Worm (Caenorhabditis elegans): Measurements from ENCODE around the gene F20G2.3.
A peak's percentile ranks its signal among the peaks of the same experiment; 100 is the strongest.

The F20G2.3 gene

DNA sequence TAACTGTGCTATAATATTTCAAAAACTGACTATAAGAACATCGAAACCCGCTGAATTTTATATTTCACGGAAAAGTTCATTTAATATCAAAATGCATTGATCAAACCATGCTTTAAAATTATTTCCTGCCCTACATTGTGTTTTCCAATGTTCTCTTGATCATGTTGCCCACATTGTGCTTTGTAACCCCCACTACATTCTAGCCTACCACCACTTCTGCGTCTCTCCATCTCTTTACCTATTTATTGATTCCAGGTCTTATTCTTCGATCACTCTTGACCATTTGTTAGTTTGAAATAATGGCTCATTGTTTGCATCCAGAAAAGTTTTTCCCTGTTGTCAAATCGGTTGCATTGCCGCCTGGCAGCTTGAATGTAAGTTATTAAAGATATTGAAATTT is 13.9 kb upstream of the F20G2.3 start, which contains the start of gene decr-1.1:
Gene decr-1.1 (plus strand): TSS at position 210 of the 400 bp plus-strand sequence.
- TF ChIP-seq pha-4 (tag; optimal IDR thresholded peaks at IDR 0.05) (peak; percentile 37), ceh-28 (tag; optimal IDR thresholded peaks at IDR 0.05) (peak; percentile 28), elt-2 (tag; optimal IDR thresholded peaks at IDR 0.05) (peak; percentile 49), nhr-12 (tag; optimal IDR thresholded peaks at IDR 0.05) (no peak), nfya-1 (tag; optimal IDR thresholded peaks at IDR 0.05; ENCODE audit: insufficient read depth) (peak; percentile 7), eor-1 (tag; optimal IDR thresholded peaks at IDR 0.05) (no peak), pqm-1 (tag; optimal IDR thresholded peaks at IDR 0.05) (peak; percentile 64), egl-27 (tag; optimal IDR thresholded peaks at IDR 0.05) (no peak)

DNA sequence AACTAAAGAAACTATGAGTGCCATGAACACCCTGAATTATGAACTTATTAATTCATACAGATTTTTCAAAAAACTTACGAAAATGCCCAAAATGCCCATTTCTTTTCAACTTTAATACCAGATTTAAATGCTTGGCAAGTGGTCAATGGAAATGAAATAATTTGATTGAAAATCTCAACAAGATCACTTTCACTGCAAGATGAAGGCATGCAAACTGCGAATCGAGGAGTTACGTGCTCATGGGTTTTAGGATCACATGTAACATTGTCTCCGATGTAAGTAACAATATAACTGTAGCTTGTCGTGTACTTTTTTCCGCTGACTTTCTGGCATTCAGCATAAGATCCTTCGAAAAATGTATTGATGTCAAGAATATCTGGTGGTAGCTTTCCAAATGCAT is 12.6 kb upstream of the F20G2.3 start:
- TF ChIP-seq tbx-2 (tag; optimal IDR thresholded peaks at IDR 0.05) (no peak), R02D3.7 (tag; optimal IDR thresholded peaks at IDR 0.05) (no peak), nfya-1 (tag; optimal IDR thresholded peaks at IDR 0.05; ENCODE audit: insufficient read depth) (no peak), aly-2 (tag; optimal IDR thresholded peaks at IDR 0.05) (no peak), daf-12 (tag; optimal IDR thresholded peaks at IDR 0.05) (no peak), ceh-9 (tag; optimal IDR thresholded peaks at IDR 0.05) (no peak), nhr-25 (tag; optimal IDR thresholded peaks at IDR 0.05) (no peak), ZK546.5 (tag; optimal IDR thresholded peaks at IDR 0.05) (no peak), nhr-237 (tag; optimal IDR thresholded peaks at IDR 0.05) (no peak), nhr-23 (tag; optimal IDR thresholded peaks at IDR 0.05) (no peak), snpc-4 (tag; optimal IDR thresholded peaks at IDR 0.05) (no peak), unc-62 (GFP tag; optimal IDR thresholded peaks at IDR 0.05) (no peak), mml-1 (tag; optimal IDR thresholded peaks at IDR 0.05) (no peak), hmg-11 (tag; optimal IDR thresholded peaks at IDR 0.05) (no peak), elt-1 (tag; optimal IDR thresholded peaks at IDR 0.05) (no peak), ceh-16 (tag; optimal IDR thresholded peaks at IDR 0.05) (no peak), sea-2 (GFP tag; optimal IDR thresholded peaks at IDR 0.05) (no peak)

DNA sequence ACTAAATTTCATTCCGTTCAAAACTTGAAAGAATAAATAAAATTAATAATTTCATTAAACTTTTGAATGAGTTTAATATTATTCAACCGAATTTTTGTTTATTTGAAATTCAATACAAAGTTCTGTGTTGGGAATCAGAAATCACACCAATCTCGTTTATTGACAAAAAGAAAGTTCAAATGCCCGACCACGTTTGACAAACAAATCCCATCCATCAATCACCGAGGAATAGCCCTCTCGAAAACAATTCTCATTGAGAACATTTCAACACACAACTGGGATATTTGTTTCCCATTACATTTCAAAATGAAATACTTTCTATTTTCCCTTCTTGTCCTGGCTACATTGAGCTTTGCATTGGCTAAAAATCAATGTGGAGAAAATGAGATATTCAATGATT is 9.6 kb upstream of the F20G2.3 start, which contains the start of gene F53C11.9:
Gene F53C11.9 (plus strand): TSS at position 159 of the 400 bp plus-strand sequence.
- TF ChIP-seq tbx-2 (tag; optimal IDR thresholded peaks at IDR 0.05), result no peak
- TF ChIP-seq nfya-1 (tag; optimal IDR thresholded peaks at IDR 0.05; ENCODE audit: insufficient read depth), result peak; percentile 10
- TF ChIP-seq unc-39 (tag; optimal IDR thresholded peaks at IDR 0.05), result no peak
- TF ChIP-seq lin-39 (tag; optimal IDR thresholded peaks at IDR 0.05), result peak; percentile 72
- no peak for TF ChIP-seq ZK546.5 (tag; optimal IDR thresholded peaks at IDR 0.05)
- TF ChIP-seq fkh-2 (tag; optimal IDR thresholded peaks at IDR 0.05), result no peak
- no peak for TF ChIP-seq elt-2 (tag; optimal IDR thresholded peaks at IDR 0.05)
- TF ChIP-seq pha-4 (tag; optimal IDR thresholded peaks at IDR 0.05), result peak; percentile 52
- no peak for TF ChIP-seq jun-1 (tag; optimal IDR thresholded peaks at IDR 0.05)
- peak; percentile 32 for TF ChIP-seq unc-62 (GFP tag; optimal IDR thresholded peaks at IDR 0.05)
- peak; percentile 96 for TF ChIP-seq egl-5 (tag; optimal IDR thresholded peaks at IDR 0.05)

DNA sequence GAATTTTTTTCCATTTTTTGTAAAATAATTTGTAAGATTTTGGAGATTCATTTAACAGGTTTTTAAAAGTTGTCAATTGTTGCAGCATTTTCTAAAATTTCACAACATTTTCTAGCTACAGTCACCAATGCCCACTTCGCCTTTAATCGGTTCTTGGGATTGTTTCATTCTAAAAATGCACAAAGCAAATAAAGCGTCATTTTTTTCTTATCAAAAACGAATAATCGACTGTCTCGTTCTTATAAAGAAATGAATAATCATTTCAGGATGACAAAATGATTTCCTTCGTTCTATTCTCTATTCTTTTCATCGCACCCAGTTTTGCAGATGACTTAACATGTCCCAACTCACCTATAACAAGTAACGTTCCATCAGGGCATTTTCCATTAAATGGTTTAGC is 7.2 kb upstream of the F20G2.3 start, which contains the start of gene F53C11.1:
Gene F53C11.1 (plus strand): TSS at position 268 of the 400 bp plus-strand sequence.
- TF ChIP-seq pqm-1 (tag; optimal IDR thresholded peaks at IDR 0.05) (peak; percentile 73), fkh-2 (tag; optimal IDR thresholded peaks at IDR 0.05) (no peak), elt-2 (tag; optimal IDR thresholded peaks at IDR 0.05) (peak; percentile 28), mml-1 (tag; optimal IDR thresholded peaks at IDR 0.05) (no peak), nhr-77 (tag; optimal IDR thresholded peaks at IDR 0.05) (no peak), daf-12 (tag; optimal IDR thresholded peaks at IDR 0.05) (no peak), lin-15B (tag; optimal IDR thresholded peaks at IDR 0.05) (no peak)

DNA sequence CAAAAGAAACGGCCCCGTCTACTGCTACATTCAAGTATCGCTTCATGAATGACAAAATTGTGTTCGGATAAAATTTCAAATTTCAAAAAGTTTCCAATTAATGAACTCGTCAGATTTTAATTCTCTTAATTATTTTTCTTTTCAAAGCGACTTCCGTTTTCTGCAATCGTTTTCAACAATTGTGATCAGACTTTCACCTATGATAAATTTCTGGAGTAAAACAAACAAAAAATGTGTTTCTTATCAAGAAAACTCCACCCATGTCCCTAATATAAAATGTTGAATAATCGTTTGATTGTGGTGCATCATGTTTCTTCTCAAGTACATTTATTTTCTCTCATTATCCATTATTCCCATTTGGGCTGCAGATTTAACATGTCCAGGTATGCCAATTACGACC is 2.9 kb upstream of the F20G2.3 start, which contains the start of gene F20G2.5:
Gene F20G2.5 (plus strand): TSS at position 301 of the 400 bp plus-strand sequence.
- TF ChIP-seq elt-2 (tag; optimal IDR thresholded peaks at IDR 0.05) (peak; percentile 40), egl-27 (tag; optimal IDR thresholded peaks at IDR 0.05) (no peak), mdl-1 (tag; optimal IDR thresholded peaks at IDR 0.05) (no peak), lsy-12 (tag; optimal IDR thresholded peaks at IDR 0.05) (no peak), fkh-2 (tag; optimal IDR thresholded peaks at IDR 0.05) (no peak), nhr-23 (tag; optimal IDR thresholded peaks at IDR 0.05) (no peak), tbx-2 (tag; optimal IDR thresholded peaks at IDR 0.05) (no peak), eor-1 (tag; optimal IDR thresholded peaks at IDR 0.05) (no peak), ZK546.5 (tag; optimal IDR thresholded peaks at IDR 0.05) (no peak), egl-5 (tag; optimal IDR thresholded peaks at IDR 0.05) (no peak), jun-1 (tag; optimal IDR thresholded peaks at IDR 0.05) (no peak), pqm-1 (tag; optimal IDR thresholded peaks at IDR 0.05) (peak; percentile 40), zag-1 (tag; optimal IDR thresholded peaks at IDR 0.05) (no peak), nfya-1 (tag; optimal IDR thresholded peaks at IDR 0.05; ENCODE audit: insufficient read depth) (no peak)

All from whole organism, L3 larva.